Fruit fly (Drosophila melanogaster): Measurements from ENCODE around the gene Gr22a.

The Gr22a gene

DNA sequence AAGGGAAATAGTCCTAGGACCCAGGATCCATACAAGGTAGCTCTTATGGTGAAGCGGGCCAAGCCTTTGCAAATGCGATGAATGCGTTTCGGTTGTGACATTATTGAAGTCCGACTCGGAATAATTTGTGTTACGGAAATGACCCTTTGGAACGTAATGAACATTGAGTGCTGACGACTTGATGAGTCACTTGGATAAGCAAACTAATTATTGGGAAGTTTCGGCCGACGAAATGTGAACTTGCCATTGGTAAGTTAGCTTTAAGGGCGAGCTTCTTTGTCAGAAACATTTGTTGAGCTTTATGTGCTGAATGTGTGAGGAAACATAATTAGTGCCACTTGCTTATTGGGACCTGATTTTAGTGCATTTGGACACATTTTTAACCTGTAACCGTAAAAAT lies at the start of gene Gr22a:
TSS of gene Gr22a (minus strand) at position 101 of the 400 bp plus-strand sequence.
- TF ChIP-seq CG17801 (GFP tag; optimal IDR thresholded peaks at IDR 0.05; ENCODE audit: partially characterized antibody): no peak

DNA sequence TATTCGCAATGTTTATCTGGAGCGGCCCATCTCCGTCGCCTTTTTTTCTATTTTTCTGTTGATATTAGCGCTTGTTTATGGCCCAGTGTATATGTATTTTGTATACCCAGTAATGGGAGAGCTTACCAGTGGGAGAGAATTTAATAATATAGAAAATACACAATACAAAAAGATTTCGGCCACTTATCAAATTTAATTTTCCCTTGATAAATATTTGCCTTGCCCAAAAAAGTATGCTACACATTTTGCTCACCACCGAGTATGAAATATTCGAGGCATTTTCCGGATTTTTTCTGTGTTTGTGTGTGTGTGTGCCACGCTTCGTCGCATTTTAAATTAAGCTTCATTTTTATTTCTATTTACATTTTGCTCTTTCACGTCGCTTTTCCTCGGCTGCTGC lies 44.3 kb upstream of the Gr22a start:
- no peak for TF ChIP-seq CG17801 (GFP tag; optimal IDR thresholded peaks at IDR 0.05; ENCODE audit: partially characterized antibody)

DNA sequence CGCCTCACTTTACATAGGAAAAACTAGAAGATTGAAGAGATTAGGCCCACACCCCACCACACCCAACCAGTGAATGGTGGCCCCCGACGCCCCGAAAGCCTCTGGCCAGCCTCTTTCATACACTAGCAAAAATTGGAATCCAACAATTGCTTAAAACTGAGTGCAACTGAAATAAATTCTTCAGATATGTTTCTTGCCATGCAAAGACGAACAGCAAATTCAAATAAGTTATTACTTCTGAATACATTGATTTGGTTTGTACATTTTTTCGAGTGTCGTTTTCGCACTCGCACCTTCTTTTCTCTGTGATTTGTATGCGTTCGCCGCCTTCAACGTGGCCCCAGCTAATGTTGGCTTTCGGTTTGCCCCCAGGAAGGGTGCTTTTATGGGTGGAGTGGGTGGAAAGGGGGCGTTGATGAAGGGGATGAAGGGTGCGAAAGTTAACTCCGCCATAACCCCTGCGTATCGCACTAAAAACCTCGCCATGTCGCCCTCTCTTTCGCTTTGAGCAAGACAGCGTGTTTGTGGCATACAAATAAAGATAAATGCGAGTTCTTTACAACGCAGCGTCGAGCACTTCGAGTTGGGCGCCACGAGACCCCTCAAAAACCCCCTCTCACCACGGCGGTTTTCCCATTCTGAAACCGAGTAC lies 43.1 kb upstream of the Gr22a start:
- TF ChIP-seq CG17801 (GFP tag; optimal IDR thresholded peaks at IDR 0.05; ENCODE audit: partially characterized antibody): no peak

DNA sequence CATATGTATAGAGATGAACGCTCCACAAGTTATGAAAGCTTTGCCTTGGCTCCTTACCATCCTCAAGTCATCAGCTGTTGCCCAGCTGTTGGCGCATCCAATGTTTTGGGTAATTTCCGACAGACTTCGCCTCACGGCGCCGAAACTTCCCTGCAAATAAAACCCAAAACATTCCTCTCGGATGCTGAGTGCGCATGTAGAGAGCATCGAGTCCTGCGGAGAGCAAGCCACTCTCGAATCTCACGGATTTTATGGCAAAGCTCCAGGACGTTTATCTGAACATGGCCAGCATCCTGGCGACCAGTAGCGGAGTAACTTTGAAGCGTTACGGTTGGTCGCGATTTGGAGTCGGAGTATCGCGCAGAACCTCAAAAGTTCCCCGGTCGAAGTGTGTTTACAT lies 41.5 kb upstream of the Gr22a start, which contains the start of gene wry:
TSS of gene wry (plus strand) at position 301 of the 400 bp plus-strand sequence.
- TF ChIP-seq CG17801 (GFP tag; optimal IDR thresholded peaks at IDR 0.05; ENCODE audit: partially characterized antibody): no peak

DNA sequence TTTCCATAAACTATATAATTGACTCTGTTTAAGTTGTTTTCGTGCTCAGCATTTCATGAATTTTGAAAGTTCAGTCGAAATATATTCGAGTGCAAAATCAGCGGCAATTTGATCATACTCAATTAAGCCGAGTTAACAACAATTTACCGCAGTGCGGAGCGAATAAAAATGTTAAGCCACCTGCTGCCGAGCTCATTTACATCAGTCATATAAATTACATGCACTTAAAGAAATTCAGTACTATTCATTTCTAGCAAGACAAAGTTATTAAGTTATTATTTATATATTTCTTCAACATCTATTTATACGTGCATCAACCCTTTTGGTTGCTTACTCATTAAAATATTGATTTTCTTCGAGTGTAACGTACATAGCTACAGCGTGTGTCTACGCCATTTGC lies 37.7 kb upstream of the Gr22a start, which contains the start of gene c-cup:
TSS of gene c-cup (minus strand) at position 101 of the 400 bp plus-strand sequence.
- no peak for TF ChIP-seq CG17801 (GFP tag; optimal IDR thresholded peaks at IDR 0.05; ENCODE audit: partially characterized antibody)

- no peak for TF ChIP-seq CG17801 (GFP tag; optimal IDR thresholded peaks at IDR 0.05; ENCODE audit: partially characterized antibody)
Observed at dm6 chr2L:1828282-1828681, 33.6 kb upstream of the Gr22a start.

dm6 chr2L:1826400-1826799 lies 31.7 kb upstream of the Gr22a start, which contains the start of gene CG31664:
Gene CG31664 (minus strand): TSS chr2L:1826500.
- TF ChIP-seq CG17801 (GFP tag; optimal IDR thresholded peaks at IDR 0.05; ENCODE audit: partially characterized antibody): no peak

- TF ChIP-seq CG17801 (GFP tag; optimal IDR thresholded peaks at IDR 0.05; ENCODE audit: partially characterized antibody): no peak
Observed at dm6 chr2L:1823231-1823630, 28.5 kb upstream of the Gr22a start, which contains the start of gene CG31933. Gene CG31933 (minus strand): TSS chr2L:1823331.

- TF ChIP-seq CG17801 (GFP tag; optimal IDR thresholded peaks at IDR 0.05; ENCODE audit: partially characterized antibody): no peak
Observed at dm6 chr2L:1793168-1793567, 1.5 kb downstream of the Gr22a start, which contains the start of gene Gr22b. Gene Gr22b (minus strand): TSS chr2L:1793268.

dm6 chr2L:1791723-1792122 lies 3.0 kb downstream of the Gr22a start, which contains the start of gene Gr22c:
Gene Gr22c (minus strand): TSS chr2L:1791823.
- no peak for TF ChIP-seq CG17801 (GFP tag; optimal IDR thresholded peaks at IDR 0.05; ENCODE audit: partially characterized antibody)

- TF ChIP-seq CG17801 (GFP tag; optimal IDR thresholded peaks at IDR 0.05; ENCODE audit: partially characterized antibody): no peak
Observed at dm6 chr2L:1790261-1790660, 4.5 kb downstream of the Gr22a start, which contains the start of gene Gr22d. Gene Gr22d (minus strand): TSS chr2L:1790361.

dm6 chr2L:1787929-1788328 lies 6.8 kb downstream of the Gr22a start:
- TF ChIP-seq CG17801 (GFP tag; optimal IDR thresholded peaks at IDR 0.05; ENCODE audit: partially characterized antibody): no peak

DNA sequence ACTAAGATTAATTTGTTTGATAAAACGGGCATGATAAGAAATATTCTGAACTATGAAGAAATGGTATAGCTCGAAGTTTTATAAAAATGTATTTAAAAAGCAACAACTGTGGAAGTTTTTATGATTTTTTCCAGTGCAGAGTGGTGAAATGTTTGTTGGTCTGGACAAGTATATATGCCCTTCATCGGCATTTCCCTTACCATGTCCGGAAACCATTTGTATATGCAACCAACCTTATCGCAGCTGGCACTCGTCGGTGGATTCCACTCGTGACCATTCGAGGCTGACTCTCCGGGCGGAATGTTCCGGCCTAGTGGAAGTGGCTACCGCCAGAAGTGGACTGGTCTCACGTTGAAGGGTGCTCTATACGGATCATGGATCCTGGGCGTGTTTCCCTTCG lies 11.0 kb downstream of the Gr22a start, which contains the start of gene Gr22e:
TSS of gene Gr22e (plus strand) at position 301 of the 400 bp plus-strand sequence.
- TF ChIP-seq CG17801 (GFP tag; optimal IDR thresholded peaks at IDR 0.05; ENCODE audit: partially characterized antibody): no peak

DNA sequence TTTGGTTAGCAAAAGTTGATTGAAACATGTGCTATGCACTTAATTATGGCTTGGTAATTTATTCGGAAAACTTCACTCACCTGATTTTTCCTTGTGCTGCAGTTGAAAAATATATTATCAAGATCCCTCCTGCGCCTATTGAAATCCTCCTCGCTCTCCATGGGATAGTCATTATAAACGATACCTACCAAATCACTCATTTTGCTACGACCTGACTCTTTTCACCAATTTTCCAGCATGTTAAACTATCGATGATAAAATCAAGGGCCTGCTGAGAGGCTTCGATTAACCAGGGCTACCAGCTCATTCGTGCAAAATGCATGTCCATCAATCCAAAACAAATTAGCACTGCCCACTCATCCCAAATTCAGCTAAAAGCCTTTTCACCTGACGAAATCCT lies 35.9 kb downstream of the Gr22a start, which contains the start of gene CG17650:
TSS of gene CG17650 (minus strand) at position 241 of the 400 bp plus-strand sequence.
- no peak for TF ChIP-seq CG17801 (GFP tag; optimal IDR thresholded peaks at IDR 0.05; ENCODE audit: partially characterized antibody)

DNA sequence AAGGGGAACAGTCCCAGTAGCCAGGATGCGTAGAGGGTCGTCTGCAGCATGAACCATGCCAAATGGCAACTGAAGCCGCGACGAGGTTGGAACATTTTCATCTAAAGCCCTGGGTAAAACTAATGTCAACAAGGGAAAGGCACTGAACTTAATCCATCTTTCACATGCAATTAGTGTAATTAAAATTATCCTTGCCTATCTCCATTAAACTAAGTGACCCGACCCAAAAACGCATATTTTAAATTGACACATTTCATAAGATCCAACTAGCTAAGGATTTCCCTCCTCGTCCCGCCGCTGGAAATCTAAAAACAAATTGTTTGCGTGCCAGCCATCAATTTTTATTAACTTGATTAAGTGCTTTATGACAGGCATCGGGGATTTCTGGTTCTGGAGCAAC lies 38.4 kb downstream of the Gr22a start, which contains the start of gene Gr22f:
TSS of gene Gr22f (minus strand) at position 101 of the 400 bp plus-strand sequence.
- no peak for TF ChIP-seq CG17801 (GFP tag; optimal IDR thresholded peaks at IDR 0.05; ENCODE audit: partially characterized antibody)

DNA sequence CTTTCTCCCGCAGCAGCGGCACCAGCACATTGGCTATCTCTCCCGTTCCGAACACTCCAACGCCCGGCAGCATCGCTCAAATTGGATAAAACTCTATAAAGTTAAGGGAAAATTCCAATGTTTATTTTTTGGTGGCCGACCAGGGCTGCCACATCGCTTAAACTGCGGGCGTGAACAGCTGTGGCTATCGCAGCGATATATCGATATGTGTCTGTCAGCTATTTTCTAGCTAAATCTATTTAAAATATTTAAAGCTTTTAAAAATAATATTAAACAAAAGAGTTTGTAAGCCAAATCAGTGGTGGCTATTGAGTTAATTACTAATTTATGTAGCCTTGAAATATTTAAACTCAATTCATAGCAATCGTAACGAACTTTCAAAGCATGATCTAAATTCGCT lies 42.8 kb downstream of the Gr22a start, which contains the start of the genes CG17712 and CG17648:
TSS of gene CG17712 (minus strand) at position 170 of the 400 bp plus-strand sequence.
TSS of gene CG17648 (plus strand) at position 356 of the 400 bp plus-strand sequence.
- no peak for TF ChIP-seq CG17801 (GFP tag; optimal IDR thresholded peaks at IDR 0.05; ENCODE audit: partially characterized antibody)
